Worm (Caenorhabditis elegans) whole organism, midembryonic: ENCODE data around the gene sri-40.
"Not testable (repeated sequence)": the region's sequence is repeated elsewhere in the genome, so short reads cannot be mapped to it uniquely, and the experiment has no call there.

Experiments used
- T22C8.4 ChIP-seq: fragments of 200-800 bp; sonication (Bioruptor generic); IDR thresholded peaks from 2 replicates; pipeline ENCODE4 v1.3.6; 2022; ENCODE audit warnings: missing genetic modification characterization, missing compliant biosample characterization
- cog-1 ChIP-seq: sonication (generic microtip); optimal IDR thresholded peaks from 2 replicates; lab custom pipeline; 2016; ENCODE audit warnings: missing genetic modification characterization, missing compliant biosample characterization
- flt-1 ChIP-seq: fragments of 200-800 bp; sonication (Bioruptor generic); IDR thresholded peaks from 2 replicates; pipeline ENCODE4 v1.3.6; 2022; ENCODE audit warnings: missing genetic modification characterization, missing compliant biosample characterization
- klf-2 ChIP-seq: fragments of 200-800 bp; sonication (Bioruptor generic); conservative IDR thresholded peaks from 2 replicates; pipeline ENCODE4 v1.3.6; 2022; ENCODE audit warnings: missing genetic modification reagents, missing genetic modification characterization, missing compliant biosample characterization
- med-1 ChIP-seq: sonication (generic microtip); optimal IDR thresholded peaks from 2 replicates; lab custom pipeline; 2017; ENCODE audit warnings: missing genetic modification characterization, mild to moderate bottlenecking, missing compliant biosample characterization, antibody characterized with exemption, missing genetic modification reagents; ENCODE audit not compliant: insufficient read depth
- ref-1 ChIP-seq: fragments of 200-800 bp; sonication (Bioruptor generic); conservative IDR thresholded peaks from 2 replicates; pipeline ENCODE4 v1.3.6; 2022; ENCODE audit warnings: missing genetic modification reagents, missing genetic modification characterization, missing compliant biosample characterization
- tab-1 ChIP-seq: fragments of 200-800 bp; sonication (Bioruptor generic); IDR thresholded peaks from 2 replicates; pipeline ENCODE4 v1.3.6; 2022; ENCODE audit warnings: missing genetic modification characterization, missing compliant biosample characterization
- ztf-23 ChIP-seq: fragments of 200-800 bp; sonication (Bioruptor generic); IDR thresholded peaks from 2 replicates; pipeline ENCODE4 v1.3.6; 2022; ENCODE audit warnings: missing genetic modification reagents, missing genetic modification characterization, missing compliant biosample characterization
- ztf-29 ChIP-seq: fragments of 200-800 bp; sonication (Bioruptor generic); IDR thresholded peaks from 2 replicates; pipeline ENCODE4 v1.3.6; 2022; ENCODE audit warnings: missing genetic modification reagents, missing genetic modification characterization, missing compliant biosample characterization

sri-40 gene

ce11 chrII:3215762-3216161 is 38.0 kb downstream of the sri-40 start, which contains the start of gene ZC239.3:
Gene ZC239.3, plus strand, starts transcription at chrII:3216062.
- not testable (repeated sequence) for TF ChIP-seq ztf-29 (GFP tag; lab: Robert Waterston, UW); klf-2 (GFP tag; lab: Robert Waterston, UW); cog-1 (tag; lab: Kevin White, UChicago)

- TF ChIP-seq ztf-23 (GFP tag; lab: Robert Waterston, UW) (no peak), med-1 (GFP tag; lab: Kevin White, UChicago) (no peak), cog-1 (tag; lab: Kevin White, UChicago) (no peak), klf-2 (GFP tag; lab: Robert Waterston, UW) (no peak), T22C8.4 (GFP tag; lab: Robert Waterston, UW) (no peak)
These were observed 43.0 kb downstream of the sri-40 start, which contains the start of gene ZC239.22 for ce11 chrII:3220723-3221122. Gene ZC239.22, minus strand, starts transcription at chrII:3220823.

- TF ChIP-seq cog-1 (tag; lab: Kevin White, UChicago): no peak
- TF ChIP-seq flt-1 (GFP tag; lab: Robert Waterston, UW): no peak
- TF ChIP-seq med-1 (GFP tag; lab: Kevin White, UChicago): no peak
- TF ChIP-seq klf-2 (GFP tag; lab: Robert Waterston, UW): no peak
- TF ChIP-seq tab-1 (GFP tag; lab: Robert Waterston, UW): no peak
- no peak for TF ChIP-seq T22C8.4 (GFP tag; lab: Robert Waterston, UW)
- no peak for TF ChIP-seq ref-1 (GFP tag; lab: Robert Waterston, UW)
- TF ChIP-seq ztf-23 (GFP tag; lab: Robert Waterston, UW): no peak
- no peak for TF ChIP-seq ztf-29 (GFP tag; lab: Robert Waterston, UW)
These were observed 44.0 kb downstream of the sri-40 start, which contains the start of gene ZC239.14 for ce11 chrII:3221730-3222129. Gene ZC239.14, minus strand, starts transcription at chrII:3222034.

- TF ChIP-seq T22C8.4 (GFP tag; lab: Robert Waterston, UW) (no peak), klf-2 (GFP tag; lab: Robert Waterston, UW) (no peak), med-1 (GFP tag; lab: Kevin White, UChicago) (no peak), flt-1 (GFP tag; lab: Robert Waterston, UW) (no peak), ztf-23 (GFP tag; lab: Robert Waterston, UW) (no peak), ztf-29 (GFP tag; lab: Robert Waterston, UW) (no peak), tab-1 (GFP tag; lab: Robert Waterston, UW) (no peak), ref-1 (GFP tag; lab: Robert Waterston, UW) (no peak)
These were observed 44.9 kb downstream of the sri-40 start, which contains the start of gene ZC239.13 for ce11 chrII:3222686-3223085. Gene ZC239.13, minus strand, starts transcription at chrII:3222839.

- TF ChIP-seq flt-1 (GFP tag; lab: Robert Waterston, UW) (no peak), ztf-29 (GFP tag; lab: Robert Waterston, UW) (no peak), med-1 (GFP tag; lab: Kevin White, UChicago) (no peak), tab-1 (GFP tag; lab: Robert Waterston, UW) (no peak), klf-2 (GFP tag; lab: Robert Waterston, UW) (no peak)
These were observed 46.9 kb downstream of the sri-40 start, which contains the start of gene ZC239.15 for ce11 chrII:3224631-3225030. Gene ZC239.15, minus strand, starts transcription at chrII:3224731.

ce11 chrII:3225200-3225599 is 47.4 kb downstream of the sri-40 start, which contains the start of gene ZC239.16:
Gene ZC239.16, minus strand, starts transcription at chrII:3225319.
- no peak for TF ChIP-seq ref-1 (GFP tag; lab: Robert Waterston, UW)
- no peak for TF ChIP-seq med-1 (GFP tag; lab: Kevin White, UChicago)
- no peak for TF ChIP-seq flt-1 (GFP tag; lab: Robert Waterston, UW)
- no peak for TF ChIP-seq T22C8.4 (GFP tag; lab: Robert Waterston, UW)
- TF ChIP-seq tab-1 (GFP tag; lab: Robert Waterston, UW): no peak
- TF ChIP-seq klf-2 (GFP tag; lab: Robert Waterston, UW): no peak
- no peak for TF ChIP-seq cog-1 (tag; lab: Kevin White, UChicago)
- no peak for TF ChIP-seq ztf-29 (GFP tag; lab: Robert Waterston, UW)
- TF ChIP-seq ztf-23 (GFP tag; lab: Robert Waterston, UW): no peak

ce11 chrII:3225780-3226179 is 48.0 kb downstream of the sri-40 start, which contains the start of gene ZC239.17:
Gene ZC239.17, minus strand, starts transcription at chrII:3225880.
- TF ChIP-seq ztf-29 (GFP tag; lab: Robert Waterston, UW) (no peak), cog-1 (tag; lab: Kevin White, UChicago) (no peak), flt-1 (GFP tag; lab: Robert Waterston, UW) (no peak), ref-1 (GFP tag; lab: Robert Waterston, UW) (no peak), med-1 (GFP tag; lab: Kevin White, UChicago) (no peak), klf-2 (GFP tag; lab: Robert Waterston, UW) (no peak), ztf-23 (GFP tag; lab: Robert Waterston, UW) (no peak), T22C8.4 (GFP tag; lab: Robert Waterston, UW) (no peak), tab-1 (GFP tag; lab: Robert Waterston, UW) (no peak)
